Worm (Caenorhabditis elegans) whole organism, L4 larva: ENCODE results near the gene prmn-1.

Experiments
- F37D6.2 ChIP-seq: sonication (generic microtip); optimal IDR thresholded peaks from 2 replicates; lab custom pipeline; 2016; ENCODE audit warnings: mild to moderate bottlenecking, missing genetic modification characterization, missing compliant biosample characterization
- R02D3.7 ChIP-seq: fragments of 150-350 bp; sonication (generic microtip); optimal IDR thresholded peaks from 3 replicates; lab custom pipeline; 2014; ENCODE audit warnings: missing biosample characterization, missing genetic modification characterization
- aha-1 ChIP-seq: fragments of 150-350 bp; peaks from one replicate; lab custom pipeline; 2014; ENCODE audit warnings: missing biosample characterization, missing genetic modification characterization
- daf-12 ChIP-seq: fragments of 150-350 bp; optimal IDR thresholded peaks from 2 replicates; lab custom pipeline; 2014; ENCODE audit warnings: missing biosample characterization, missing genetic modification reagents, missing genetic modification characterization
- dpl-1 ChIP-seq: fragments of 150-350 bp; optimal IDR thresholded peaks from 2 replicates; lab custom pipeline; 2014; ENCODE audit warnings: missing biosample characterization, missing genetic modification reagents, missing genetic modification characterization
- egl-27 ChIP-seq: sonication (generic microtip); optimal IDR thresholded peaks from 3 replicates; lab custom pipeline; 2017; ENCODE audit warnings: missing biosample characterization, missing genetic modification reagents, missing genetic modification characterization
- hlh-30 ChIP-seq: sonication (generic microtip); optimal IDR thresholded peaks from 2 replicates; lab custom pipeline; 2017; ENCODE audit warnings: antibody characterized with exemption, mild to moderate bottlenecking, missing genetic modification characterization, missing compliant biosample characterization; ENCODE audit not compliant: insufficient read depth
- nhr-237 ChIP-seq: sonication (generic microtip); optimal IDR thresholded peaks from 2 replicates; lab custom pipeline; 2017; ENCODE audit warnings: missing biosample characterization, missing genetic modification characterization
- nhr-28 ChIP-seq: fragments of 150-350 bp; optimal IDR thresholded peaks from 2 replicates; lab custom pipeline; 2014; ENCODE audit warnings: missing biosample characterization, missing genetic modification characterization
- tra-1 ChIP-seq: fragments of 200-800 bp; sonication (Bioruptor generic); IDR thresholded peaks from 2 replicates; pipeline ENCODE4 v1.3.6; 2022; ENCODE audit warnings: missing genetic modification reagents, missing genetic modification characterization, missing compliant biosample characterization
- zip-11 ChIP-seq: fragments of 200-800 bp; sonication (Bioruptor generic); IDR thresholded peaks from 2 replicates; pipeline ENCODE4 v1.3.6; 2022; ENCODE audit warnings: missing genetic modification characterization, missing compliant biosample characterization

DNA sequence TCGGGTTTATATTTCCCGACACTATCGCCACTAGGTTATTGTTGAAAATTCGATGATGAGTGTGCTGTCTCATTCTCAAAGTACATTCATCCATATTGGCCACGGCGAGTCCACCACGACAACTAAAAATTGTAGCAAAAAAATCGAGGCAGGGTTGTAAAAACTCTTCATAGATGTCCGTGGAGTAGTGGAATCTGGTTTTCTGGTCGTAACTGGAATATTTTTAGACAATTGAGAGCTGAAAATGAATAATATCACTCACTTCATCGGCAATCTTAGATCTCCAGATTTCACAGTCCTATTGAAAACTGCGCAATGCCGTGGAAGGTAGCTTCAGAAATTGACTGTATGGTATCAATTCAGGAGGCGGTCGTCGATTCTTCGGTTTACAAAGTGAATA, 50.6 kb downstream of the prmn-1 start:
- TF ChIP-seq nhr-237 (tag; lab: Kevin White, UChicago) (no peak), dpl-1 (GFP tag; lab: Kevin White, UChicago) (no peak), hlh-30 (tag; lab: Kevin White, UChicago) (no peak), tra-1 (GFP tag; lab: Robert Waterston, UW) (no peak), F37D6.2 (tag; lab: Kevin White, UChicago) (no peak), egl-27 (tag; lab: Kevin White, UChicago) (no peak), nhr-28 (tag; lab: Kevin White, UChicago) (no peak), daf-12 (no peak), R02D3.7 (no peak), aha-1 (tag; lab: Kevin White, UChicago) (peak; percentile 95), zip-11 (GFP tag; lab: Robert Waterston, UW) (no peak)
